Fruit fly (Drosophila melanogaster) whole organism: ENCODE data around the gene Fancl.

Source experiments
- CG8478 ChIP-seq: fragments of >200 bp; optimal IDR thresholded peaks from 2 replicates; lab custom pipeline; 2018; ENCODE audit warnings: inconsistent platforms
- Dll ChIP-seq: fragments of >200 bp; optimal IDR thresholded peaks from 2 replicates; lab custom pipeline; 2017
- EcR ChIP-seq, 2 experiments: fragments of >200 bp; optimal IDR thresholded peaks; 2 replicates each; lab custom pipeline; 2017; ENCODE audit warnings: missing biosample characterization in 2 of 2, missing genetic modification characterization in 2 of 2, missing genetic modification reagents in 2 of 2
- pan ChIP-seq: fragments of >200 bp; optimal IDR thresholded peaks from 2 replicates; lab custom pipeline; 2017
- psq ChIP-seq: fragments of >200 bp; optimal IDR thresholded peaks from 2 replicates; lab custom pipeline; 2017

- TF ChIP-seq Dll (lab: Kevin White, UChicago) (no peak), pan (lab: Kevin White, UChicago) (no peak), psq (lab: Kevin White, UChicago) (no peak), EcR (GFP tag; optimal IDR thresholded peaks at IDR 0.05; lab: Kevin White, UChicago) (no peak), CG8478 (lab: Kevin White, UChicago) (no peak)
These were observed 2.3 kb upstream of the Fancl start for dm6 chr3R:10055004-10055403.
